Worm (Caenorhabditis elegans) whole organism, L3 larva: ENCODE measurements around the gene phf-5.

ENCODE experiments used
- ZK546.5 ChIP-seq: sonication (generic microtip); optimal IDR thresholded peaks from 2 replicates; lab custom pipeline; 2017; ENCODE audit warnings: missing biosample characterization, missing genetic modification characterization
- aly-2 ChIP-seq: fragments of 150-350 bp; optimal IDR thresholded peaks from 2 replicates; lab custom pipeline; 2014; ENCODE audit warnings: missing biosample characterization, missing genetic modification characterization
- ceh-16 ChIP-seq: sonication (generic microtip); optimal IDR thresholded peaks from 2 replicates; lab custom pipeline; 2017; ENCODE audit warnings: missing biosample characterization, missing genetic modification characterization
- ceh-28 ChIP-seq: fragments of 150-350 bp; optimal IDR thresholded peaks from 2 replicates; lab custom pipeline; 2014; ENCODE audit warnings: missing biosample characterization, missing genetic modification reagents, missing genetic modification characterization
- ceh-82 ChIP-seq: fragments of 150-350 bp; optimal IDR thresholded peaks from 2 replicates; lab custom pipeline; 2014; ENCODE audit warnings: missing biosample characterization, missing genetic modification characterization
- ceh-9 ChIP-seq: sonication (generic microtip); optimal IDR thresholded peaks from 2 replicates; lab custom pipeline; 2018; ENCODE audit warnings: missing biosample characterization, missing genetic modification characterization
- egl-27 ChIP-seq: sonication (generic microtip); optimal IDR thresholded peaks from 4 replicates; lab custom pipeline; 2017; ENCODE audit warnings: missing biosample characterization, missing genetic modification reagents, missing genetic modification characterization
- elt-1 ChIP-seq: fragments of 150-350 bp; optimal IDR thresholded peaks from 2 replicates; lab custom pipeline; 2014; ENCODE audit warnings: missing biosample characterization, missing genetic modification characterization
- elt-2 ChIP-seq: sonication (generic microtip); optimal IDR thresholded peaks from 2 replicates; lab custom pipeline; 2016; ENCODE audit warnings: missing genetic modification reagents, mild to moderate bottlenecking, missing genetic modification characterization, missing compliant biosample characterization
- elt-3 ChIP-seq, 3 experiments: fragments of 150-350 bp in 1 of 3; sonication (generic microtip) in 2 of 3; optimal IDR thresholded peaks; 2 replicates in 2 of 3; 4 replicates in 1 of 3; lab custom pipeline; 2014 to 2017; ENCODE audit warnings: missing biosample characterization in 3 of 3, missing genetic modification characterization in 3 of 3
- eor-1 ChIP-seq, 2 experiments: fragments of 150-350 bp; optimal IDR thresholded peaks; 2 replicates each; lab custom pipeline; 2014 to 2018; ENCODE audit warnings: missing biosample characterization in 2 of 2, missing genetic modification characterization in 2 of 2
- fkh-10 ChIP-seq: sonication (generic microtip); optimal IDR thresholded peaks from 2 replicates; lab custom pipeline; 2017; ENCODE audit warnings: missing biosample characterization, missing genetic modification reagents, missing genetic modification characterization
- fkh-2 ChIP-seq: fragments of 150-350 bp; optimal IDR thresholded peaks from 2 replicates; lab custom pipeline; 2014; ENCODE audit warnings: missing biosample characterization, missing genetic modification reagents, missing genetic modification characterization
- hmg-11 ChIP-seq: sonication (generic microtip); optimal IDR thresholded peaks from 2 replicates; lab custom pipeline; 2016; ENCODE audit warnings: missing genetic modification characterization, missing compliant biosample characterization
- lin-39 ChIP-seq: fragments of 150-350 bp; optimal IDR thresholded peaks from 2 replicates; lab custom pipeline; 2018; ENCODE audit warnings: missing biosample characterization, missing genetic modification reagents, missing genetic modification characterization
- lsy-12 ChIP-seq: sonication (generic microtip); optimal IDR thresholded peaks from 2 replicates; lab custom pipeline; 2016; ENCODE audit warnings: mild to moderate bottlenecking, missing genetic modification characterization, missing compliant biosample characterization
- mml-1 ChIP-seq: fragments of 150-350 bp; sonication (generic microtip); optimal IDR thresholded peaks from 3 replicates; lab custom pipeline; 2014; ENCODE audit warnings: missing biosample characterization, missing genetic modification characterization
- nfya-1 ChIP-seq: sonication (generic microtip); optimal IDR thresholded peaks from 2 replicates; lab custom pipeline; 2017; ENCODE audit warnings: missing genetic modification characterization, mild to moderate bottlenecking, missing compliant biosample characterization, antibody characterized with exemption, moderate library complexity; ENCODE audit not compliant: insufficient read depth
- nhr-11 ChIP-seq: fragments of 150-350 bp; optimal IDR thresholded peaks from 2 replicates; lab custom pipeline; 2014; ENCODE audit warnings: missing biosample characterization, missing genetic modification characterization
- nhr-12 ChIP-seq: fragments of 150-350 bp; optimal IDR thresholded peaks from 2 replicates; lab custom pipeline; 2014; ENCODE audit warnings: missing biosample characterization, missing genetic modification characterization
- nhr-23 ChIP-seq: fragments of 150-350 bp; optimal IDR thresholded peaks from 2 replicates; lab custom pipeline; 2014; ENCODE audit warnings: missing biosample characterization, missing genetic modification reagents, missing genetic modification characterization
- nhr-25 ChIP-seq: sonication (generic microtip); optimal IDR thresholded peaks from 2 replicates; lab custom pipeline; 2017; ENCODE audit warnings: missing biosample characterization, missing genetic modification characterization
- nhr-28 ChIP-seq: fragments of 150-350 bp; optimal IDR thresholded peaks from 2 replicates; lab custom pipeline; 2014; ENCODE audit warnings: missing biosample characterization, missing genetic modification characterization
- nhr-43 ChIP-seq: sonication (generic microtip); optimal IDR thresholded peaks from 2 replicates; lab custom pipeline; 2016; ENCODE audit warnings: mild to moderate bottlenecking, missing genetic modification characterization, missing compliant biosample characterization; ENCODE audit not compliant: poor library complexity, severe bottlenecking
- nhr-76 ChIP-seq: fragments of 150-350 bp; sonication (generic microtip); optimal IDR thresholded peaks from 5 replicates; lab custom pipeline; 2014; ENCODE audit warnings: missing biosample characterization, missing genetic modification characterization
- nhr-77 ChIP-seq: fragments of 150-350 bp; optimal IDR thresholded peaks from 2 replicates; lab custom pipeline; 2014; ENCODE audit warnings: missing biosample characterization, missing genetic modification characterization
- pha-4 ChIP-seq: fragments of 150-350 bp; optimal IDR thresholded peaks from 2 replicates; lab custom pipeline; 2014; ENCODE audit warnings: missing biosample characterization, missing genetic modification reagents, missing genetic modification characterization
- pqm-1 ChIP-seq: fragments of 150-350 bp; optimal IDR thresholded peaks from 2 replicates; lab custom pipeline; 2017; ENCODE audit warnings: missing biosample characterization, missing genetic modification characterization, inconsistent platforms
- skn-1 ChIP-seq: fragments of 150-350 bp; optimal IDR thresholded peaks from 2 replicates; lab custom pipeline; 2014; ENCODE audit warnings: missing biosample characterization, missing genetic modification characterization
- unc-62 ChIP-seq: fragments of 150-350 bp; sonication (generic microtip); optimal IDR thresholded peaks from 4 replicates; lab custom pipeline; 2014; ENCODE audit warnings: missing biosample characterization, missing genetic modification reagents, missing genetic modification characterization
- zag-1 ChIP-seq: fragments of 150-350 bp; optimal IDR thresholded peaks from 2 replicates; lab custom pipeline; 2014; ENCODE audit warnings: missing biosample characterization, missing genetic modification characterization
- ztf-11 ChIP-seq: fragments of 150-350 bp; optimal IDR thresholded peaks from 2 replicates; lab custom pipeline; 2014; ENCODE audit warnings: missing biosample characterization, missing genetic modification characterization

The phf-5 gene

ce11 chrIII:2308026-2308425 is 35.3 kb upstream of the phf-5 start, which contains the start of the genes fbxa-1 and Y54F10BM.20:
Gene fbxa-1, minus strand, starts transcription at chrIII:2308126.
Gene Y54F10BM.20, plus strand, starts transcription at chrIII:2308256.
- TF ChIP-seq nhr-12 (no peak), elt-3 (tag; optimal IDR thresholded peaks at IDR 0.05; lab: Kevin White, UChicago) (no peak), unc-62 (no peak), skn-1 (tag; lab: Kevin White, UChicago) (no peak), egl-27 (tag; lab: Kevin White, UChicago) (no peak), nhr-23 (tag; lab: Kevin White, UChicago) (no peak), nhr-28 (no peak), ceh-16 (tag; lab: Kevin White, UChicago) (no peak), nhr-76 (tag; lab: Kevin White, UChicago) (no peak), ztf-11 (tag; lab: Kevin White, UChicago) (no peak), ZK546.5 (tag; lab: Kevin White, UChicago) (no peak), fkh-10 (GFP tag; lab: Kevin White, UChicago) (no peak), mml-1 (tag; lab: Kevin White, UChicago) (no peak), hmg-11 (tag; lab: Kevin White, UChicago) (no peak), ceh-82 (tag; lab: Kevin White, UChicago) (no peak)

ce11 chrIII:2310996-2311395 is 32.4 kb upstream of the phf-5 start:
- TF ChIP-seq pqm-1 (tag; lab: Kevin White, UChicago) = peak; percentile 4
- TF ChIP-seq skn-1 (tag; lab: Kevin White, UChicago) = no peak
- peak; percentile 50 for TF ChIP-seq elt-2 (tag; lab: Kevin White, UChicago)
- peak; percentile 23 for TF ChIP-seq pha-4 (tag; lab: Kevin White, UChicago)
- no peak for TF ChIP-seq elt-3 (tag; optimal IDR thresholded peaks at IDR 0.05; lab: Kevin White, UChicago)

ce11 chrIII:2313985-2314494 is 29.3 kb upstream of the phf-5 start, which contains the start of the genes fbxa-66 and iffb-1:
Gene fbxa-66, minus strand, starts transcription at chrIII:2314035.
Gene iffb-1, plus strand, starts transcription at chrIII:2314436.
- TF ChIP-seq fkh-2 (no peak), elt-1 (no peak), hmg-11 (tag; lab: Kevin White, UChicago) (peak; percentile 51), pha-4 (tag; lab: Kevin White, UChicago) (peak; percentile 24)

- TF ChIP-seq aly-2 (tag; lab: Kevin White, UChicago) (no peak), lin-39 (no peak), mml-1 (tag; lab: Kevin White, UChicago) (no peak)
Observed at ce11 chrIII:2314678-2315077, 28.7 kb upstream of the phf-5 start.

- TF ChIP-seq ceh-9 (tag; lab: Kevin White, UChicago) (no peak), nhr-25 (no peak), nhr-43 (tag; lab: Kevin White, UChicago) (no peak), nhr-11 (tag; lab: Kevin White, UChicago) (no peak), fkh-2 (no peak), ceh-82 (tag; lab: Kevin White, UChicago) (no peak), ceh-28 (tag; lab: Kevin White, UChicago) (no peak), nhr-77 (tag; lab: Kevin White, UChicago) (no peak), mml-1 (tag; lab: Kevin White, UChicago) (no peak), unc-62 (no peak), nfya-1 (tag; lab: Kevin White, UChicago) (no peak), fkh-10 (GFP tag; lab: Kevin White, UChicago) (no peak), eor-1 (tag; optimal IDR thresholded peaks at IDR 0.05; lab: Kevin White, UChicago) (no peak), pqm-1 (tag; lab: Kevin White, UChicago) (no peak), lsy-12 (no peak)
Observed at ce11 chrIII:2316439-2316838, 26.9 kb upstream of the phf-5 start.

ce11 chrIII:2324703-2325102 is 18.7 kb upstream of the phf-5 start:
- TF ChIP-seq nfya-1 (tag; lab: Kevin White, UChicago) (peak; percentile 89), ceh-82 (tag; lab: Kevin White, UChicago) (no peak), zag-1 (no peak), elt-3 (tag; optimal IDR thresholded peaks at IDR 0.05; lab: Kevin White, UChicago) (no peak)
